Fruit fly (Drosophila melanogaster): ENCODE data around the gene mtm.

The mtm gene

dm6 chr2L:6075345-6075744 is 38.5 kb upstream of the mtm start (continued):
- no peak for TF ChIP-seq cas (GFP tag; IDR thresholded peaks at IDR 0.05)
- TF ChIP-seq CG10366 (GFP tag; IDR thresholded peaks at IDR 0.05) = no peak
- no peak for TF ChIP-seq Stat92E (GFP tag; optimal IDR thresholded peaks at IDR 0.05)
- TF ChIP-seq CG3407 (GFP tag; optimal IDR thresholded peaks at IDR 0.05) = no peak
- TF ChIP-seq CG1024 (GFP tag; IDR thresholded peaks at IDR 0.05) = no peak
- peak; percentile 95 for TF ChIP-seq kni (GFP tag; optimal IDR thresholded peaks at IDR 0.05)
- TF ChIP-seq row (GFP tag; IDR thresholded peaks at IDR 0.05) = no peak
- no peak for TF ChIP-seq CG7271 (tag; optimal IDR thresholded peaks at IDR 0.05)
- TF ChIP-seq HLH3B (GFP tag; IDR thresholded peaks at IDR 0.05) = no peak
- TF ChIP-seq CG2199 (GFP tag; IDR thresholded peaks at IDR 0.05) = peak; percentile 31; the same call in 1 of the 3 replicates
- TF ChIP-seq CG14014 (GFP tag; IDR thresholded peaks at IDR 0.05) = no peak
- TF ChIP-seq CG6689 (GFP tag; IDR thresholded peaks at IDR 0.05) = no peak
- TF ChIP-seq CG15601 (tag; optimal IDR thresholded peaks at IDR 0.05) = no peak
- TF ChIP-seq CG15073 (GFP tag; optimal IDR thresholded peaks at IDR 0.05) = no peak
- TF ChIP-seq sna (GFP tag; IDR thresholded peaks at IDR 0.05; ENCODE audit: partially characterized antibody) = no peak
- no peak for TF ChIP-seq CG14667 (GFP tag; IDR thresholded peaks at IDR 0.05)
- TF ChIP-seq CG10321 (GFP tag; IDR thresholded peaks at IDR 0.05) = no peak
- no peak for TF ChIP-seq CG2120 (GFP tag; optimal IDR thresholded peaks at IDR 0.05)
- no peak for TF ChIP-seq ERR (GFP tag; optimal IDR thresholded peaks at IDR 0.05)
- TF ChIP-seq CG16863 (GFP tag; optimal IDR thresholded peaks at IDR 0.05) = no peak
- no peak for TF ChIP-seq GATAe (GFP tag; conservative IDR thresholded peaks at IDR 0.05)
- no peak for TF ChIP-seq Eip74EF (GFP tag; optimal IDR thresholded peaks at IDR 0.05)
- TF ChIP-seq Ptx1 (GFP tag; IDR thresholded peaks at IDR 0.05) = no peak
- TF ChIP-seq CG13424 (tag; optimal IDR thresholded peaks at IDR 0.05) = no peak
- peak; percentile 0 for TF ChIP-seq Atf3 (GFP tag; optimal IDR thresholded peaks at IDR 0.05)
- peak; percentile 2 for TF ChIP-seq fd64A (GFP tag; optimal IDR thresholded peaks at IDR 0.05)
- no peak for TF ChIP-seq Asciz (GFP tag; optimal IDR thresholded peaks at IDR 0.05)
- TF ChIP-seq fd3F (GFP tag; optimal IDR thresholded peaks at IDR 0.05) = no peak
- no peak for TF ChIP-seq CG9932 (GFP tag; IDR thresholded peaks at IDR 0.05)
- TF ChIP-seq ttk (GFP tag; IDR thresholded peaks at IDR 0.05) = peak; percentile 70; the same call in 1 of the 2 replicates
- no peak for TF ChIP-seq lab (GFP tag; optimal IDR thresholded peaks at IDR 0.05)
- no peak for TF ChIP-seq p53 (GFP tag; optimal IDR thresholded peaks at IDR 0.05)
- no peak for TF ChIP-seq Myb (GFP tag; optimal IDR thresholded peaks at IDR 0.05)
- TF ChIP-seq Usf (GFP tag; optimal IDR thresholded peaks at IDR 0.05) = no peak
- TF ChIP-seq tap (tag; optimal IDR thresholded peaks at IDR 0.05) = no peak
- no peak for TF ChIP-seq CG11696 (GFP tag; IDR thresholded peaks at IDR 0.05)
- TF ChIP-seq crp (GFP tag; optimal IDR thresholded peaks at IDR 0.05) = no peak
- no peak for TF ChIP-seq Tbp (GFP tag; optimal IDR thresholded peaks at IDR 0.05)
- TF ChIP-seq CG8359 (GFP tag; optimal IDR thresholded peaks at IDR 0.05; ENCODE audit: borderline replicate concordance) = no peak
- no peak for TF ChIP-seq Hsf (GFP tag; optimal IDR thresholded peaks at IDR 0.05)
- no peak for TF ChIP-seq bcd (GFP tag; optimal IDR thresholded peaks at IDR 0.05)
- TF ChIP-seq CG18599 (GFP tag; optimal IDR thresholded peaks at IDR 0.05) = peak; percentile 28
- no peak for TF ChIP-seq gsb-n (tag; optimal IDR thresholded peaks at IDR 0.05)
- TF ChIP-seq CG3065 (GFP tag; optimal IDR thresholded peaks at IDR 0.05) = no peak
- no peak for TF ChIP-seq pum (GFP tag; optimal IDR thresholded peaks at IDR 0.05)
- TF ChIP-seq Blimp-1 (GFP tag; optimal IDR thresholded peaks at IDR 0.05) = peak; percentile 98
- no peak for TF ChIP-seq CG11456 (GFP tag; IDR thresholded peaks at IDR 0.05)
- no peak for TF ChIP-seq CG14965 (GFP tag; optimal IDR thresholded peaks at IDR 0.05; ENCODE audit: borderline replicate concordance)
- TF ChIP-seq ind (GFP tag; optimal IDR thresholded peaks at IDR 0.05) = no peak
- no peak for TF ChIP-seq cad (GFP tag; optimal IDR thresholded peaks at IDR 0.05)
- TF ChIP-seq slou (GFP tag; optimal IDR thresholded peaks at IDR 0.05) = no peak
- no peak for TF ChIP-seq NC2α (GFP tag; optimal IDR thresholded peaks at IDR 0.05)

Measured in whole organism, embryonic.